Fruit fly (Drosophila melanogaster) whole organism, embryonic: Measurements from ENCODE around the gene swa.

Experiments used
- Ada2b ChIP-seq: fragments of 200-800 bp; sonication (Bioruptor generic); IDR thresholded peaks from 2 replicates; pipeline ENCODE4 v1.3.6; 2022; ENCODE audit warnings: missing biosample characterization, missing genetic modification characterization
- Adf1 ChIP-seq: fragments of 200-800 bp; sonication (Bioruptor generic); IDR thresholded peaks from 2 replicates; pipeline ENCODE4 v1.3.6; 2022; ENCODE audit warnings: missing biosample characterization, missing genetic modification characterization
- Bdp1 ChIP-seq: fragments of 200-800 bp; sonication (Bioruptor generic); optimal IDR thresholded peaks from 3 replicates; lab custom pipeline; 2016; ENCODE audit warnings: missing biosample characterization, missing genetic modification characterization
- CG11093 ChIP-seq: fragments of 200-800 bp; sonication (Bioruptor generic); IDR thresholded peaks from 3 replicates; pipeline ENCODE4 v1.3.6; 2022; ENCODE audit warnings: missing biosample characterization, missing genetic modification characterization
- CG11398 ChIP-seq: fragments of 200-800 bp; sonication (Bioruptor generic); optimal IDR thresholded peaks from 2 replicates; lab custom pipeline; 2016; ENCODE audit warnings: missing biosample characterization, missing genetic modification characterization
- CG13296 ChIP-seq: fragments of 200-800 bp; sonication (Bioruptor generic); optimal IDR thresholded peaks from 3 replicates; lab custom pipeline; 2018; ENCODE audit warnings: missing biosample characterization, mild to moderate bottlenecking, missing genetic modification characterization
- CG14014 ChIP-seq: fragments of 200-800 bp; sonication (Bioruptor generic); IDR thresholded peaks from 2 replicates; pipeline ENCODE4 v1.3.6; 2022; ENCODE audit warnings: missing biosample characterization, missing genetic modification characterization
- CG15073 ChIP-seq: fragments of 200-800 bp; sonication (Bioruptor generic); optimal IDR thresholded peaks from 2 replicates; lab custom pipeline; 2016; ENCODE audit warnings: missing biosample characterization, missing genetic modification characterization
- CG17361 ChIP-seq: fragments of 200-800 bp; sonication (Bioruptor generic); IDR thresholded peaks from 3 replicates; pipeline ENCODE4 v1.3.6; 2022; ENCODE audit warnings: missing biosample characterization, missing genetic modification characterization
- CG17802 ChIP-seq: fragments of 200-800 bp; sonication (Bioruptor generic); optimal IDR thresholded peaks from 2 replicates; lab custom pipeline; 2018; ENCODE audit warnings: missing biosample characterization, mild to moderate bottlenecking, missing genetic modification characterization, moderate library complexity
- CG2120 ChIP-seq: fragments of 200-800 bp; sonication (Bioruptor generic); optimal IDR thresholded peaks from 3 replicates; lab custom pipeline; 2016; ENCODE audit warnings: missing biosample characterization, missing genetic modification characterization
- CG31441 ChIP-seq: fragments of 200-800 bp; sonication (Bioruptor generic); IDR thresholded peaks from 2 replicates; pipeline ENCODE4 v1.3.6; 2022; ENCODE audit warnings: missing biosample characterization, missing genetic modification characterization
- CG4707 ChIP-seq: fragments of 200-800 bp; sonication (Bioruptor generic); optimal IDR thresholded peaks from 2 replicates; lab custom pipeline; 2018; ENCODE audit warnings: missing biosample characterization, mild to moderate bottlenecking, missing genetic modification characterization, moderate library complexity
- CG4820 ChIP-seq: fragments of 200-800 bp; sonication (Bioruptor generic); optimal IDR thresholded peaks from 3 replicates; lab custom pipeline; 2016; ENCODE audit warnings: missing biosample characterization, missing genetic modification characterization
- CG5180 ChIP-seq: fragments of 200-800 bp; sonication (Bioruptor generic); optimal IDR thresholded peaks from 3 replicates; lab custom pipeline; 2017; ENCODE audit warnings: missing biosample characterization, missing genetic modification characterization, mild to moderate bottlenecking, moderate library complexity, missing genetic modification reagents
- CG6791 ChIP-seq: fragments of 200-800 bp; sonication (Bioruptor generic); IDR thresholded peaks from 3 replicates; pipeline ENCODE4 v1.3.6; 2022; ENCODE audit warnings: missing biosample characterization, missing genetic modification characterization; ENCODE audit not compliant: partially characterized antibody
- CG7928 ChIP-seq: fragments of 200-800 bp; sonication (Bioruptor generic); optimal IDR thresholded peaks from 2 replicates; lab custom pipeline; 2017; ENCODE audit warnings: missing biosample characterization, mild to moderate bottlenecking, missing genetic modification characterization
- CG7963 ChIP-seq: fragments of 200-800 bp; sonication (Bioruptor generic); IDR thresholded peaks from 3 replicates; pipeline ENCODE4 v1.3.6; 2022; ENCODE audit warnings: missing biosample characterization, missing genetic modification characterization; ENCODE audit not compliant: partially characterized antibody
- CG8089 ChIP-seq: fragments of 200-800 bp; sonication (Bioruptor generic); optimal IDR thresholded peaks from 3 replicates; lab custom pipeline; 2016; ENCODE audit warnings: missing biosample characterization, missing genetic modification characterization
- CG8281 ChIP-seq: fragments of 200-800 bp; sonication (Bioruptor generic); optimal IDR thresholded peaks from 2 replicates; lab custom pipeline; 2018; ENCODE audit warnings: missing biosample characterization, mild to moderate bottlenecking, missing genetic modification characterization, moderate library complexity
- CG8388 ChIP-seq: fragments of 200-800 bp; sonication (Bioruptor generic); optimal IDR thresholded peaks from 2 replicates; lab custom pipeline; 2019; ENCODE audit warnings: missing biosample characterization, mild to moderate bottlenecking, missing genetic modification characterization, moderate library complexity
- CG8924 ChIP-seq: fragments of 200-800 bp; optimal IDR thresholded peaks from 3 replicates; lab custom pipeline; 2019; ENCODE audit warnings: missing biosample characterization, mild to moderate bottlenecking, missing genetic modification characterization, moderate library complexity
- Doc2 ChIP-seq: fragments of 200-800 bp; sonication (Bioruptor generic); IDR thresholded peaks from 2 replicates; pipeline ENCODE4 v1.3.6; 2022; ENCODE audit warnings: missing biosample characterization, missing genetic modification characterization
- ERR ChIP-seq: fragments of 200-800 bp; sonication (Bioruptor generic); optimal IDR thresholded peaks from 2 replicates; lab custom pipeline; 2016; ENCODE audit warnings: missing biosample characterization, missing genetic modification characterization
- Elba2 ChIP-seq: fragments of 200-800 bp; sonication (Bioruptor generic); optimal IDR thresholded peaks from 3 replicates; lab custom pipeline; 2016; ENCODE audit warnings: missing biosample characterization, missing genetic modification characterization
- Fer3 ChIP-seq: fragments of 200-800 bp; sonication (Bioruptor generic); optimal IDR thresholded peaks from 2 replicates; lab custom pipeline; 2018; ENCODE audit warnings: missing biosample characterization, mild to moderate bottlenecking, missing genetic modification characterization, moderate library complexity
- Gug ChIP-seq: fragments of 200-800 bp; sonication (Bioruptor generic); IDR thresholded peaks from 4 replicates; pipeline ENCODE4 v1.3.6; 2022; ENCODE audit warnings: missing biosample characterization, missing genetic modification characterization
- HmgZ ChIP-seq: fragments of 200-800 bp; sonication (Bioruptor generic); optimal IDR thresholded peaks from 2 replicates; lab custom pipeline; 2018; ENCODE audit warnings: missing biosample characterization, mild to moderate bottlenecking, missing genetic modification characterization
- Opbp ChIP-seq: fragments of 200-800 bp; sonication (Bioruptor generic); IDR thresholded peaks from 3 replicates; pipeline ENCODE4 v1.3.6; 2022; ENCODE audit warnings: missing biosample characterization, missing genetic modification characterization; ENCODE audit not compliant: partially characterized antibody
- ap ChIP-seq: fragments of 200-800 bp; sonication (Bioruptor generic); IDR thresholded peaks from 2 replicates; pipeline ENCODE4 v1.3.6; 2022; ENCODE audit warnings: missing biosample characterization, missing genetic modification characterization
- cas ChIP-seq: fragments of 200-800 bp; sonication (Bioruptor generic); IDR thresholded peaks from 2 replicates; pipeline ENCODE4 v1.3.6; 2022; ENCODE audit warnings: missing biosample characterization, missing genetic modification characterization
- caup ChIP-seq: fragments of 200-800 bp; sonication (Bioruptor generic); optimal IDR thresholded peaks from 3 replicates; lab custom pipeline; 2017; ENCODE audit warnings: missing biosample characterization, mild to moderate bottlenecking, missing genetic modification characterization, moderate library complexity; ENCODE audit not compliant: severe bottlenecking
- cg ChIP-seq: fragments of 200-800 bp; sonication (Bioruptor generic); optimal IDR thresholded peaks from 3 replicates; lab custom pipeline; 2019; ENCODE audit warnings: missing biosample characterization, mild to moderate bottlenecking, missing genetic modification characterization, moderate library complexity
- ci ChIP-seq: fragments of 200-800 bp; sonication (Bioruptor generic); IDR thresholded peaks from 3 replicates; pipeline ENCODE4 v1.3.6; 2022; ENCODE audit warnings: missing biosample characterization, missing genetic modification characterization
- dmrt99B ChIP-seq: fragments of 200-800 bp; sonication (Bioruptor generic); optimal IDR thresholded peaks from 2 replicates; lab custom pipeline; 2018; ENCODE audit warnings: missing biosample characterization, mild to moderate bottlenecking, missing genetic modification characterization, moderate library complexity
- ftz-f1 ChIP-seq: fragments of 200-800 bp; sonication (Bioruptor generic); optimal IDR thresholded peaks from 2 replicates; lab custom pipeline; 2016; ENCODE audit warnings: missing biosample characterization, missing genetic modification characterization
- gce ChIP-seq: fragments of 200-800 bp; sonication (Bioruptor generic); IDR thresholded peaks from 3 replicates; pipeline ENCODE4 v1.3.6; 2022; ENCODE audit warnings: missing biosample characterization, missing genetic modification characterization
- h ChIP-seq: fragments of >200 bp; optimal IDR thresholded peaks from 2 replicates; lab custom pipeline; 2017
- lmd ChIP-seq: fragments of 200-800 bp; sonication (Bioruptor generic); IDR thresholded peaks from 2 replicates; pipeline ENCODE4 v1.3.6; 2022; ENCODE audit warnings: missing biosample characterization, missing genetic modification characterization
- lov ChIP-seq, 2 experiments: fragments of 200-800 bp in 1 of 2; fragments of >200 bp in 1 of 2; sonication (Bioruptor generic) in 1 of 2; IDR thresholded peaks in 1 of 2; optimal IDR thresholded peaks in 1 of 2; 2 replicates in 1 of 2; 3 replicates in 1 of 2; pipeline versions ENCODE4 v1.3.6 to Lab custom; 2017 to 2022; ENCODE audit warnings: missing biosample characterization in 1 of 2, missing genetic modification characterization in 1 of 2
- nom ChIP-seq: fragments of 200-800 bp; sonication (Bioruptor generic); optimal IDR thresholded peaks from 2 replicates; lab custom pipeline; 2017; ENCODE audit warnings: missing biosample characterization, missing genetic modification characterization, mild to moderate bottlenecking, moderate library complexity, missing genetic modification reagents
- onecut ChIP-seq: fragments of 200-800 bp; sonication (Bioruptor generic); IDR thresholded peaks from 2 replicates; pipeline ENCODE4 v1.3.6; 2022; ENCODE audit warnings: missing biosample characterization, missing genetic modification characterization
- pita ChIP-seq: fragments of 200-800 bp; sonication (Bioruptor generic); optimal IDR thresholded peaks from 2 replicates; lab custom pipeline; 2017; ENCODE audit warnings: missing biosample characterization, mild to moderate bottlenecking, missing genetic modification characterization
- sc ChIP-seq, 3 experiments: fragments of >200 bp in 2 of 3; fragments of 200-800 bp in 1 of 3; sonication (Bioruptor generic) in 1 of 3; optimal IDR thresholded peaks; 2 replicates in 2 of 3; 3 replicates in 1 of 3; lab custom pipeline; 2017; ENCODE audit warnings: mild to moderate bottlenecking in 1 of 3, missing biosample characterization in 1 of 3, missing genetic modification characterization in 1 of 3, missing genetic modification reagents in 1 of 3
- slp2 ChIP-seq: fragments of 200-800 bp; sonication (Bioruptor generic); optimal IDR thresholded peaks from 2 replicates; lab custom pipeline; 2016; ENCODE audit warnings: missing biosample characterization, missing genetic modification characterization
- sr ChIP-seq: fragments of 200-800 bp; sonication (Bioruptor generic); IDR thresholded peaks from 3 replicates; pipeline ENCODE4 v1.3.6; 2022; ENCODE audit warnings: missing biosample characterization, missing genetic modification characterization
- toy ChIP-seq: fragments of 200-800 bp; sonication (Bioruptor generic); IDR thresholded peaks from 2 replicates; pipeline ENCODE4 v1.3.6; 2022; ENCODE audit warnings: missing biosample characterization, missing genetic modification characterization
- tup ChIP-seq: fragments of 200-800 bp; sonication (Bioruptor generic); optimal IDR thresholded peaks from 2 replicates; lab custom pipeline; 2016; ENCODE audit warnings: missing biosample characterization, mild to moderate bottlenecking, missing genetic modification characterization, moderate library complexity
- tx ChIP-seq: fragments of 200-800 bp; sonication (Bioruptor generic); optimal IDR thresholded peaks from 2 replicates; lab custom pipeline; 2016; ENCODE audit warnings: missing biosample characterization, missing genetic modification characterization
- zen ChIP-seq: fragments of 200-800 bp; sonication (Bioruptor generic); optimal IDR thresholded peaks from 3 replicates; lab custom pipeline; 2018; ENCODE audit warnings: missing biosample characterization, mild to moderate bottlenecking, missing genetic modification characterization, moderate library complexity

Gene swa

dm6 chrX:6365632-6366356 lies at the start of gene swa, which contains the start of gene Marf (continued):
- TF ChIP-seq toy (GFP tag; lab: Robert Waterston, UW): no peak
- TF ChIP-seq lov (optimal IDR thresholded peaks at IDR 0.05; lab: Kevin White, UChicago): no peak
- no peak for TF ChIP-seq lov (GFP tag; IDR thresholded peaks at IDR 0.05; lab: Robert Waterston, UW)
- no peak for TF ChIP-seq pita (GFP tag; lab: Kevin White, UChicago)
- TF ChIP-seq dmrt99B: no peak
- TF ChIP-seq Opbp (GFP tag; lab: Robert Waterston, UW): no peak
- TF ChIP-seq h (lab: Kevin White, UChicago): no peak
- no peak for TF ChIP-seq nom
- no peak for TF ChIP-seq cas
- TF ChIP-seq zen (tag; lab: Kevin White, UChicago): no peak
- no peak for TF ChIP-seq CG17361 (GFP tag; lab: Robert Waterston, UW)
- no peak for TF ChIP-seq caup (GFP tag; lab: Kevin White, UChicago)
- no peak for TF ChIP-seq Gug (GFP tag; lab: Robert Waterston, UW)
- TF ChIP-seq tx (GFP tag; lab: Kevin White, UChicago): no peak
- TF ChIP-seq CG14014 (GFP tag; lab: Robert Waterston, UW): no peak
- no peak for TF ChIP-seq CG4707 (GFP tag; lab: Kevin White, UChicago)
- TF ChIP-seq cg (GFP tag; lab: Kevin White, UChicago): peak; percentile 63
- TF ChIP-seq slp2 (GFP tag; lab: Kevin White, UChicago): no peak
- no peak for TF ChIP-seq CG4820 (GFP tag; lab: Kevin White, UChicago)
- no peak for TF ChIP-seq tup (GFP tag; lab: Kevin White, UChicago)
- no peak for TF ChIP-seq sc (optimal IDR thresholded peaks at IDR 0.05; lab: Kevin White, UChicago)
- TF ChIP-seq sc (GFP tag; optimal IDR thresholded peaks at IDR 0.05; lab: Kevin White, UChicago): no peak
- no peak for TF ChIP-seq CG6791 (GFP tag; lab: Robert Waterston, UW)
- peak; percentile 48 for TF ChIP-seq Elba2 (GFP tag; lab: Kevin White, UChicago)
- no peak for TF ChIP-seq CG17802 (tag; lab: Kevin White, UChicago)
- no peak for TF ChIP-seq ci (GFP tag; lab: Robert Waterston, UW)
- no peak for TF ChIP-seq onecut (GFP tag; lab: Robert Waterston, UW)
- TF ChIP-seq Ada2b (GFP tag; lab: Robert Waterston, UW): no peak
- TF ChIP-seq CG8089 (GFP tag; lab: Kevin White, UChicago): no peak
- no peak for TF ChIP-seq ap (GFP tag; lab: Robert Waterston, UW)
- no peak for TF ChIP-seq ftz-f1 (GFP tag; lab: Kevin White, UChicago)
- TF ChIP-seq CG8924 (tag; lab: Kevin White, UChicago): peak; percentile 97
- no peak for TF ChIP-seq CG11398 (GFP tag; lab: Kevin White, UChicago)
- no peak for TF ChIP-seq Fer3 (tag; lab: Kevin White, UChicago)
- no peak for TF ChIP-seq CG8281
- TF ChIP-seq CG8388: no peak
- no peak for TF ChIP-seq Doc2 (GFP tag; lab: Robert Waterston, UW)
- no peak for TF ChIP-seq CG2120 (GFP tag; lab: Kevin White, UChicago)
- no peak for TF ChIP-seq Bdp1 (GFP tag; lab: Kevin White, UChicago)
- TF ChIP-seq CG31441 (GFP tag; lab: Robert Waterston, UW): 0 out of 2 replicates have a peak, but pooled peaks have one; percentile 9
- no peak for TF ChIP-seq CG5180 (GFP tag; lab: Kevin White, UChicago)
- TF ChIP-seq Adf1: no peak
- TF ChIP-seq CG13296 (GFP tag; lab: Kevin White, UChicago): no peak
- no peak for TF ChIP-seq ERR
- no peak for TF ChIP-seq CG15073 (GFP tag; lab: Kevin White, UChicago)
- TF ChIP-seq gce: no peak
- TF ChIP-seq sr: no peak
- TF ChIP-seq lmd (GFP tag; lab: Robert Waterston, UW): no peak
- no peak for TF ChIP-seq CG7963 (GFP tag; lab: Robert Waterston, UW)
- TF ChIP-seq HmgZ (tag; lab: Kevin White, UChicago): no peak
- TF ChIP-seq CG7928 (GFP tag; lab: Kevin White, UChicago): no peak
- no peak for TF ChIP-seq CG11093 (GFP tag; lab: Robert Waterston, UW)
